Fruit fly (Drosophila melanogaster) whole organism, prepupa: ENCODE data around the gene CG43796.
A peak's percentile ranks its signal among the peaks of the same experiment; 100 is the strongest.

Experiments
- Blimp-1 ChIP-seq: fragments of 200-800 bp; sonication (Bioruptor generic); optimal IDR thresholded peaks from 3 replicates; lab custom pipeline; 2017; ENCODE audit warnings: missing biosample characterization, missing genetic modification characterization, mild to moderate bottlenecking, moderate library complexity, missing genetic modification reagents
- CG10669 ChIP-seq: fragments of 200-800 bp; sonication (Bioruptor generic); optimal IDR thresholded peaks from 3 replicates; lab custom pipeline; 2018; ENCODE audit warnings: missing biosample characterization, mild to moderate bottlenecking, missing genetic modification characterization, moderate library complexity
- CG11762 ChIP-seq: fragments of 200-800 bp; sonication (Bioruptor generic); optimal IDR thresholded peaks from 3 replicates; lab custom pipeline; 2016; ENCODE audit warnings: missing biosample characterization, missing genetic modification characterization; ENCODE audit not compliant: insufficient read depth
- CG1621 ChIP-seq: fragments of 200-800 bp; sonication (Bioruptor generic); optimal IDR thresholded peaks from 3 replicates; lab custom pipeline; 2018; ENCODE audit warnings: missing biosample characterization, mild to moderate bottlenecking, missing genetic modification characterization
- CG16779 ChIP-seq: fragments of 200-800 bp; sonication (Bioruptor generic); optimal IDR thresholded peaks from 3 replicates; lab custom pipeline; 2017; ENCODE audit warnings: missing biosample characterization, mild to moderate bottlenecking, missing genetic modification characterization
- CG32006 ChIP-seq: fragments of 200-800 bp; sonication (Bioruptor generic); optimal IDR thresholded peaks from 3 replicates; lab custom pipeline; 2017; ENCODE audit warnings: missing biosample characterization, mild to moderate bottlenecking, missing genetic modification characterization
- CG34406 ChIP-seq: fragments of 200-800 bp; sonication (Bioruptor generic); optimal IDR thresholded peaks from 3 replicates; lab custom pipeline; 2016; ENCODE audit warnings: missing biosample characterization, missing genetic modification characterization
- CG4318 ChIP-seq: fragments of 200-800 bp; sonication (Bioruptor generic); optimal IDR thresholded peaks from 3 replicates; lab custom pipeline; 2017; ENCODE audit warnings: missing biosample characterization, mild to moderate bottlenecking, missing genetic modification characterization
- CG6276 ChIP-seq: fragments of 200-800 bp; sonication (Bioruptor generic); optimal IDR thresholded peaks from 2 replicates; lab custom pipeline; 2017; ENCODE audit warnings: missing biosample characterization, mild to moderate bottlenecking, missing genetic modification characterization
- CG6792 ChIP-seq: fragments of 200-800 bp; sonication (Bioruptor generic); optimal IDR thresholded peaks from 3 replicates; lab custom pipeline; 2016; ENCODE audit warnings: missing biosample characterization, missing genetic modification characterization
- CG6808 ChIP-seq: fragments of 200-800 bp; sonication (Bioruptor generic); optimal IDR thresholded peaks from 3 replicates; lab custom pipeline; 2017; ENCODE audit warnings: missing biosample characterization, missing genetic modification characterization, mild to moderate bottlenecking, moderate library complexity, missing genetic modification reagents
- CG6854 ChIP-seq: fragments of 200-800 bp; sonication (Bioruptor generic); optimal IDR thresholded peaks from 2 replicates; lab custom pipeline; 2017; ENCODE audit warnings: missing biosample characterization, mild to moderate bottlenecking, missing genetic modification characterization
- CG7368 ChIP-seq: fragments of 200-800 bp; sonication (Bioruptor generic); optimal IDR thresholded peaks from 3 replicates; lab custom pipeline; 2016; ENCODE audit warnings: missing biosample characterization, missing genetic modification characterization
- CG8119 ChIP-seq: fragments of 200-800 bp; sonication (Bioruptor generic); IDR thresholded peaks from 3 replicates; pipeline ENCODE4 v1.3.6; 2022; ENCODE audit warnings: missing biosample characterization, missing genetic modification characterization
- CG8632 ChIP-seq: fragments of 200-800 bp; sonication (Bioruptor generic); optimal IDR thresholded peaks from 3 replicates; lab custom pipeline; 2016; ENCODE audit warnings: missing biosample characterization, missing genetic modification characterization
- CG9139 ChIP-seq: fragments of 200-800 bp; sonication (Bioruptor generic); optimal IDR thresholded peaks from 3 replicates; lab custom pipeline; 2017; ENCODE audit warnings: missing biosample characterization, mild to moderate bottlenecking, missing genetic modification characterization
- Eip75B ChIP-seq: fragments of 200-800 bp; sonication (Bioruptor generic); optimal IDR thresholded peaks from 3 replicates; lab custom pipeline; 2016; ENCODE audit warnings: missing biosample characterization, missing genetic modification characterization
- Eip78C ChIP-seq: fragments of 200-800 bp; sonication (Bioruptor generic); peaks from one replicate; lab custom pipeline; 2016; ENCODE audit warnings: missing biosample characterization, missing genetic modification characterization
- Ets21C ChIP-seq: fragments of 200-800 bp; sonication (Bioruptor generic); optimal IDR thresholded peaks from 3 replicates; lab custom pipeline; 2016; ENCODE audit warnings: missing biosample characterization, missing genetic modification characterization
- Gug ChIP-seq: fragments of 200-800 bp; sonication (Bioruptor generic); IDR thresholded peaks from 2 replicates; pipeline ENCODE4 v1.3.6; 2022; ENCODE audit warnings: missing biosample characterization, missing genetic modification characterization
- Hr38 ChIP-seq: sonication (Bioruptor generic); optimal IDR thresholded peaks from 2 replicates; lab custom pipeline; 2016; ENCODE audit warnings: missing biosample characterization, missing genetic modification characterization
- Hr39 ChIP-seq: fragments of 200-800 bp; sonication (Bioruptor generic); optimal IDR thresholded peaks from 2 replicates; lab custom pipeline; 2016; ENCODE audit warnings: missing biosample characterization, missing genetic modification characterization
- Hr4 ChIP-seq: fragments of 200-800 bp; sonication (Bioruptor generic); optimal IDR thresholded peaks from 3 replicates; lab custom pipeline; 2016; ENCODE audit warnings: missing biosample characterization, missing genetic modification characterization
- Lpt ChIP-seq: fragments of 200-800 bp; sonication (Bioruptor generic); optimal IDR thresholded peaks from 3 replicates; lab custom pipeline; 2016; ENCODE audit warnings: missing biosample characterization, missing genetic modification characterization
- OdsH ChIP-seq: fragments of 200-800 bp; sonication (Bioruptor generic); optimal IDR thresholded peaks from 3 replicates; lab custom pipeline; 2016; ENCODE audit warnings: missing biosample characterization, missing genetic modification characterization
- Smox ChIP-seq: fragments of 200-800 bp; sonication (Bioruptor generic); optimal IDR thresholded peaks from 3 replicates; lab custom pipeline; 2016; ENCODE audit warnings: missing biosample characterization, missing genetic modification characterization
- Sox102F ChIP-seq: fragments of 200-800 bp; sonication (Bioruptor generic); optimal IDR thresholded peaks from 2 replicates; lab custom pipeline; 2016; ENCODE audit warnings: missing biosample characterization, mild to moderate bottlenecking, missing genetic modification characterization
- Sox14 ChIP-seq: fragments of 200-800 bp; sonication (Bioruptor generic); optimal IDR thresholded peaks from 3 replicates; lab custom pipeline; 2016; ENCODE audit warnings: missing biosample characterization, missing genetic modification characterization
- Sox15 ChIP-seq: fragments of 200-800 bp; sonication (Bioruptor generic); optimal IDR thresholded peaks from 3 replicates; lab custom pipeline; 2016; ENCODE audit warnings: missing biosample characterization, missing genetic modification characterization
- achi ChIP-seq: fragments of 200-800 bp; sonication (Bioruptor generic); optimal IDR thresholded peaks from 3 replicates; lab custom pipeline; 2016; ENCODE audit warnings: missing biosample characterization, missing genetic modification characterization
- acj6 ChIP-seq: fragments of 200-800 bp; sonication (Bioruptor generic); optimal IDR thresholded peaks from 3 replicates; lab custom pipeline; 2016; ENCODE audit warnings: missing biosample characterization, missing genetic modification characterization
- cyc ChIP-seq: fragments of 200-800 bp; sonication (Bioruptor generic); optimal IDR thresholded peaks from 3 replicates; lab custom pipeline; 2016; ENCODE audit warnings: missing biosample characterization, missing genetic modification characterization
- dsx ChIP-seq: fragments of 200-800 bp; optimal IDR thresholded peaks from 3 replicates; lab custom pipeline; 2019; ENCODE audit warnings: missing biosample characterization, mild to moderate bottlenecking, missing genetic modification characterization, moderate library complexity; ENCODE audit not compliant: poor library complexity, severe bottlenecking
- esn ChIP-seq: fragments of 200-800 bp; sonication (Bioruptor generic); optimal IDR thresholded peaks from 2 replicates; lab custom pipeline; 2016; ENCODE audit warnings: missing biosample characterization, mild to moderate bottlenecking, missing genetic modification characterization, moderate library complexity
- fd59A ChIP-seq: fragments of 200-800 bp; sonication (Bioruptor generic); optimal IDR thresholded peaks from 2 replicates; lab custom pipeline; 2017; ENCODE audit warnings: missing biosample characterization, mild to moderate bottlenecking, missing genetic modification characterization, missing genetic modification reagents
- fkh ChIP-seq: fragments of 200-800 bp; sonication (Bioruptor generic); optimal IDR thresholded peaks from 3 replicates; lab custom pipeline; 2017; ENCODE audit warnings: missing biosample characterization, mild to moderate bottlenecking, missing genetic modification characterization, moderate library complexity
- lz ChIP-seq: fragments of 200-800 bp; sonication (Bioruptor generic); optimal IDR thresholded peaks from 3 replicates; lab custom pipeline; 2016; ENCODE audit warnings: missing biosample characterization, missing genetic modification characterization
- net ChIP-seq: fragments of 200-800 bp; sonication (Bioruptor generic); optimal IDR thresholded peaks from 3 replicates; lab custom pipeline; 2016; ENCODE audit warnings: missing biosample characterization, missing genetic modification characterization
- pdm3 ChIP-seq: fragments of 200-800 bp; sonication (Bioruptor generic); optimal IDR thresholded peaks from 3 replicates; lab custom pipeline; 2016; ENCODE audit warnings: missing biosample characterization, missing genetic modification characterization
- salr ChIP-seq, 2 experiments: fragments of 200-800 bp; sonication (Bioruptor generic); optimal IDR thresholded peaks; 3 replicates each; lab custom pipeline; 2016 to 2018; ENCODE audit warnings: missing biosample characterization in 2 of 2, missing genetic modification characterization in 2 of 2, mild to moderate bottlenecking in 1 of 2
- spab ChIP-seq: fragments of 200-800 bp; sonication (Bioruptor generic); optimal IDR thresholded peaks from 2 replicates; lab custom pipeline; 2017; ENCODE audit warnings: missing biosample characterization, mild to moderate bottlenecking, missing genetic modification characterization, missing genetic modification reagents
- svp ChIP-seq: fragments of 200-800 bp; sonication (Bioruptor generic); peaks from one replicate; lab custom pipeline; 2016; ENCODE audit warnings: missing biosample characterization, missing genetic modification characterization
- vri ChIP-seq: fragments of 200-800 bp; sonication (Bioruptor generic); optimal IDR thresholded peaks from 3 replicates; lab custom pipeline; 2016; ENCODE audit warnings: missing biosample characterization, mild to moderate bottlenecking, missing genetic modification characterization

The CG43796 gene

dm6 chr2L:8478911-8479706 lies 3.1 kb upstream of the CG43796 start (continued):
- TF ChIP-seq vri (peak; percentile 69), CG9139 (peak; percentile 98), Hr38 (no peak), CG10669 (GFP tag; lab: Kevin White, UChicago) (peak; percentile 86), CG4318 (GFP tag; lab: Kevin White, UChicago) (no peak), Sox15 (GFP tag; lab: Kevin White, UChicago) (no peak), CG16779 (tag; lab: Kevin White, UChicago) (peak; percentile 91), dsx (GFP tag; lab: Kevin White, UChicago) (peak; percentile 65), Hr4 (GFP tag; lab: Kevin White, UChicago) (peak; percentile 21), Ets21C (no peak), CG1621 (tag; lab: Kevin White, UChicago) (peak; percentile 88), Sox14 (GFP tag; lab: Kevin White, UChicago) (peak; percentile 22), OdsH (GFP tag; lab: Kevin White, UChicago) (peak; percentile 38), pdm3 (GFP tag; lab: Kevin White, UChicago) (peak; percentile 35), CG32006 (no peak), CG6276 (GFP tag; lab: Kevin White, UChicago) (peak; percentile 87)

- no peak for TF ChIP-seq CG6808
- no peak for TF ChIP-seq svp (GFP tag; lab: Kevin White, UChicago)
- TF ChIP-seq Hr38, result no peak
- TF ChIP-seq Lpt (GFP tag; lab: Kevin White, UChicago), result no peak
- no peak for TF ChIP-seq Hr39
- TF ChIP-seq Ets21C, result no peak
- no peak for TF ChIP-seq Eip78C
- no peak for TF ChIP-seq CG7368 (GFP tag; lab: Kevin White, UChicago)
- no peak for TF ChIP-seq CG8632 (GFP tag; lab: Kevin White, UChicago)
Measured at dm6 chr2L:8480825-8481224, 1.3 kb upstream of the CG43796 start.

- no peak for TF ChIP-seq achi (GFP tag; lab: Kevin White, UChicago)
- no peak for TF ChIP-seq CG34406
- TF ChIP-seq Eip78C, result peak; percentile 65
- TF ChIP-seq esn, result no peak
- TF ChIP-seq fd59A (GFP tag; lab: Kevin White, UChicago), result no peak
- no peak for TF ChIP-seq Eip75B (GFP tag; lab: Kevin White, UChicago)
- TF ChIP-seq CG6854, result peak; percentile 7
- peak; percentile 71 for TF ChIP-seq svp (GFP tag; lab: Kevin White, UChicago)
- TF ChIP-seq Gug (GFP tag; lab: Robert Waterston, UW), result no peak
- no peak for TF ChIP-seq CG8119
- TF ChIP-seq Sox14 (GFP tag; lab: Kevin White, UChicago), result no peak
Measured at dm6 chr2L:8485562-8485961, 3.4 kb downstream of the CG43796 start.

- TF ChIP-seq Smox (GFP tag; lab: Kevin White, UChicago) (peak; percentile 12), CG10669 (GFP tag; lab: Kevin White, UChicago) (no peak), salr (GFP tag; optimal IDR thresholded peaks at IDR 0.05; lab: Kevin White, UChicago) (no peak), CG1621 (tag; lab: Kevin White, UChicago) (no peak), CG9139 (no peak), OdsH (GFP tag; lab: Kevin White, UChicago) (no peak), Sox102F (no peak), fkh (GFP tag; lab: Kevin White, UChicago) (peak; percentile 98), CG11762 (no peak), net (GFP tag; lab: Kevin White, UChicago) (no peak), dsx (GFP tag; lab: Kevin White, UChicago) (no peak), CG6792 (GFP tag; lab: Kevin White, UChicago) (peak; percentile 2), Hr39 (no peak), acj6 (GFP tag; lab: Kevin White, UChicago) (no peak), CG4318 (GFP tag; lab: Kevin White, UChicago) (no peak), CG6808 (no peak), lz (GFP tag; lab: Kevin White, UChicago) (peak; percentile 14), Blimp-1 (no peak), spab (GFP tag; lab: Kevin White, UChicago) (no peak), cyc (peak; percentile 24)
Measured at dm6 chr2L:8488735-8489134, 6.6 kb downstream of the CG43796 start, which contains the start of gene CG13088. Gene CG13088, plus strand, starts transcription at chr2L:8488981.
